Fruit fly (Drosophila melanogaster): Measurements from ENCODE around the gene CG10182.

The CG10182 gene

dm6 chr3R:23576618-23577017, 13.0 kb downstream of the CG10182 start:
- no peak for TF ChIP-seq ttk (optimal IDR thresholded peaks at IDR 0.05)

dm6 chr3R:23569195-23569594, 20.4 kb downstream of the CG10182 start:
- no peak for TF ChIP-seq insv (optimal IDR thresholded peaks at IDR 0.05)
- TF ChIP-seq psq (optimal IDR thresholded peaks at IDR 0.05): no peak
- TF ChIP-seq Myc (optimal IDR thresholded peaks at IDR 0.05): no peak
- no peak for TF ChIP-seq ttk (optimal IDR thresholded peaks at IDR 0.05)
- TF ChIP-seq Sin3A (optimal IDR thresholded peaks at IDR 0.05): no peak
- TF ChIP-seq h (optimal IDR thresholded peaks at IDR 0.05): no peak

dm6 chr3R:23557244-23557643, 32.4 kb downstream of the CG10182 start, which contains the start of gene beat-IV:
TSS of gene beat-IV (plus strand) at chr3R:23557412.
- TF ChIP-seq Myc (optimal IDR thresholded peaks at IDR 0.05): no peak
- no peak for TF ChIP-seq ttk (optimal IDR thresholded peaks at IDR 0.05)
- TF ChIP-seq psq (optimal IDR thresholded peaks at IDR 0.05): no peak
- TF ChIP-seq Sin3A (optimal IDR thresholded peaks at IDR 0.05): no peak
- no peak for TF ChIP-seq insv (optimal IDR thresholded peaks at IDR 0.05)
- TF ChIP-seq h (optimal IDR thresholded peaks at IDR 0.05): no peak

dm6 chr3R:23556843-23557242, 32.8 kb downstream of the CG10182 start, which contains the start of gene CG10164:
TSS of gene CG10164 (minus strand) at chr3R:23556943.
- TF ChIP-seq Myc (optimal IDR thresholded peaks at IDR 0.05) (no peak), Sin3A (optimal IDR thresholded peaks at IDR 0.05) (no peak), psq (optimal IDR thresholded peaks at IDR 0.05) (no peak), h (optimal IDR thresholded peaks at IDR 0.05) (no peak), ttk (optimal IDR thresholded peaks at IDR 0.05) (no peak), insv (optimal IDR thresholded peaks at IDR 0.05) (no peak)

dm6 chr3R:23538719-23539145, 50.9 kb downstream of the CG10182 start, which contains the start of gene Ugt303B2:
TSS of gene Ugt303B2 (minus strand) at chr3R:23538908.
- TF ChIP-seq insv (optimal IDR thresholded peaks at IDR 0.05) (no peak), psq (optimal IDR thresholded peaks at IDR 0.05) (no peak), Sin3A (optimal IDR thresholded peaks at IDR 0.05) (no peak)

All from Kc167 (cell line).